Worm (Caenorhabditis elegans) whole organism, late embryonic: ENCODE data around the gene srg-53.

ENCODE experiments used
- C08G9.2 ChIP-seq: sonication (generic microtip); optimal IDR thresholded peaks from 2 replicates; lab custom pipeline; 2016; ENCODE audit warnings: mild to moderate bottlenecking, missing genetic modification characterization, moderate library complexity, missing compliant biosample characterization
- K02D7.2 ChIP-seq: sonication (generic microtip); optimal IDR thresholded peaks from 2 replicates; lab custom pipeline; 2017; ENCODE audit warnings: mild to moderate bottlenecking, missing genetic modification characterization, missing compliant biosample characterization
- T23F11.4 ChIP-seq: fragments of 200-800 bp; sonication (Bioruptor generic); optimal IDR thresholded peaks from 2 replicates; lab custom pipeline; 2018; ENCODE audit warnings: mild to moderate bottlenecking, missing genetic modification characterization, missing compliant biosample characterization
- Y22D7AL.16 ChIP-seq: sonication (generic microtip); optimal IDR thresholded peaks from 2 replicates; lab custom pipeline; 2016; ENCODE audit warnings: missing genetic modification characterization, missing compliant biosample characterization
- ceh-18 ChIP-seq: sonication (generic microtip); optimal IDR thresholded peaks from 2 replicates; lab custom pipeline; 2016; ENCODE audit warnings: missing genetic modification characterization, missing compliant biosample characterization
- ceh-19 ChIP-seq: fragments of 200-800 bp; sonication (Bioruptor generic); optimal IDR thresholded peaks from 2 replicates; lab custom pipeline; 2018; ENCODE audit warnings: mild to moderate bottlenecking, missing genetic modification characterization, missing compliant biosample characterization
- ceh-2 ChIP-seq: sonication (generic microtip); optimal IDR thresholded peaks from 2 replicates; lab custom pipeline; 2016; ENCODE audit warnings: missing genotype, missing genetic modification characterization, missing compliant biosample characterization
- ceh-24 ChIP-seq: sonication (generic microtip); optimal IDR thresholded peaks from 2 replicates; lab custom pipeline; 2016; ENCODE audit warnings: mild to moderate bottlenecking, missing genetic modification characterization, missing compliant biosample characterization
- ceh-30 ChIP-seq: fragments of 150-350 bp; optimal IDR thresholded peaks from 2 replicates; lab custom pipeline; 2014; ENCODE audit warnings: missing biosample characterization, missing genetic modification characterization
- ceh-31 ChIP-seq: sonication (generic microtip); optimal IDR thresholded peaks from 2 replicates; lab custom pipeline; 2016; ENCODE audit warnings: missing genetic modification characterization, missing compliant biosample characterization
- ceh-34 ChIP-seq: sonication (generic microtip); optimal IDR thresholded peaks from 2 replicates; lab custom pipeline; 2016; ENCODE audit warnings: mild to moderate bottlenecking, missing genetic modification characterization, missing compliant biosample characterization
- ceh-48 ChIP-seq: sonication (generic microtip); optimal IDR thresholded peaks from 2 replicates; lab custom pipeline; 2016; ENCODE audit warnings: missing genetic modification characterization, inconsistent platforms, missing compliant biosample characterization
- che-1 ChIP-seq: sonication (generic microtip); optimal IDR thresholded peaks from 2 replicates; lab custom pipeline; 2016; ENCODE audit warnings: mild to moderate bottlenecking, missing genetic modification characterization, missing compliant biosample characterization
- elt-4 ChIP-seq: sonication (generic microtip); optimal IDR thresholded peaks from 2 replicates; lab custom pipeline; 2016; ENCODE audit warnings: missing genetic modification characterization, missing compliant biosample characterization
- ets-4 ChIP-seq: sonication (generic microtip); optimal IDR thresholded peaks from 2 replicates; lab custom pipeline; 2016; ENCODE audit warnings: missing genetic modification characterization, missing compliant biosample characterization
- eyg-1 ChIP-seq: sonication (generic microtip); optimal IDR thresholded peaks from 2 replicates; lab custom pipeline; 2016; ENCODE audit warnings: missing genotype, missing genetic modification characterization, missing compliant biosample characterization
- fax-1 ChIP-seq: sonication (generic microtip); optimal IDR thresholded peaks from 2 replicates; lab custom pipeline; 2016; ENCODE audit warnings: missing genotype, missing genetic modification characterization, missing compliant biosample characterization
- gmeb-2 ChIP-seq: sonication (generic microtip); optimal IDR thresholded peaks from 2 replicates; lab custom pipeline; 2016; ENCODE audit warnings: missing genetic modification characterization, inconsistent platforms, missing compliant biosample characterization
- hlh-6 ChIP-seq: sonication (generic microtip); optimal IDR thresholded peaks from 2 replicates; lab custom pipeline; 2016; ENCODE audit warnings: missing genotype, missing genetic modification characterization, missing compliant biosample characterization
- hlh-8 ChIP-seq: sonication (generic microtip); optimal IDR thresholded peaks from 2 replicates; lab custom pipeline; 2016; ENCODE audit warnings: missing genotype, missing genetic modification characterization, missing compliant biosample characterization
- lin-11 ChIP-seq: fragments of 200-800 bp; sonication (Bioruptor generic); optimal IDR thresholded peaks from 2 replicates; lab custom pipeline; 2018; ENCODE audit warnings: mild to moderate bottlenecking, missing genetic modification characterization, missing compliant biosample characterization
- madf-2 ChIP-seq: sonication (generic microtip); optimal IDR thresholded peaks from 2 replicates; lab custom pipeline; 2017; ENCODE audit warnings: missing genetic modification characterization, missing compliant biosample characterization
- nfya-1 ChIP-seq: sonication (generic microtip); optimal IDR thresholded peaks from 2 replicates; lab custom pipeline; 2017; ENCODE audit warnings: missing genetic modification characterization, mild to moderate bottlenecking, missing compliant biosample characterization, antibody characterized with exemption, moderate library complexity
- nhr-11 ChIP-seq: fragments of 150-350 bp; optimal IDR thresholded peaks from 2 replicates; lab custom pipeline; 2014; ENCODE audit warnings: missing biosample characterization, missing genetic modification characterization
- odd-2 ChIP-seq: sonication (generic microtip); optimal IDR thresholded peaks from 2 replicates; lab custom pipeline; 2017; ENCODE audit warnings: antibody characterized with exemption, mild to moderate bottlenecking, missing genetic modification characterization, missing compliant biosample characterization
- pag-3 ChIP-seq: sonication (generic microtip); optimal IDR thresholded peaks from 2 replicates; lab custom pipeline; 2016; ENCODE audit warnings: missing compliant biosample characterization, missing genetic modification characterization, borderline replicate concordance
- pax-1 ChIP-seq: fragments of 150-350 bp; optimal IDR thresholded peaks from 2 replicates; lab custom pipeline; 2014; ENCODE audit warnings: missing biosample characterization, missing genetic modification characterization
- pha-4 ChIP-seq: fragments of 150-350 bp; optimal IDR thresholded peaks from 2 replicates; lab custom pipeline; 2018; ENCODE audit warnings: missing biosample characterization, missing genetic modification reagents, missing genetic modification characterization
- rnt-1 ChIP-seq: sonication (generic microtip); optimal IDR thresholded peaks from 2 replicates; lab custom pipeline; 2016; ENCODE audit warnings: missing genetic modification characterization, missing compliant biosample characterization
- tbx-7 ChIP-seq: sonication (generic microtip); optimal IDR thresholded peaks from 2 replicates; lab custom pipeline; 2016; ENCODE audit warnings: missing genotype, missing genetic modification characterization, missing compliant biosample characterization
- ttx-3 ChIP-seq: sonication (generic microtip); optimal IDR thresholded peaks from 2 replicates; lab custom pipeline; 2016; ENCODE audit warnings: missing genetic modification reagents, missing genetic modification characterization, missing compliant biosample characterization
- unc-3 ChIP-seq, 2 experiments: fragments of 200-800 bp in 1 of 2; sonication (Bioruptor generic) in 1 of 2; sonication (generic microtip) in 1 of 2; conservative IDR thresholded peaks in 1 of 2; optimal IDR thresholded peaks in 1 of 2; 2 replicates each; pipeline versions ENCODE4 v1.3.6 to Lab custom; 2016 to 2022; ENCODE audit warnings: missing compliant biosample characterization in 2 of 2, missing genetic modification characterization in 2 of 2, missing genetic modification reagents in 1 of 2
- unc-55 ChIP-seq: sonication (generic microtip); optimal IDR thresholded peaks from 2 replicates; lab custom pipeline; 2017; ENCODE audit warnings: missing biosample characterization, missing genetic modification reagents, missing genetic modification characterization
- unc-86 ChIP-seq: sonication (generic microtip); optimal IDR thresholded peaks from 2 replicates; lab custom pipeline; 2016; ENCODE audit warnings: missing genetic modification characterization, missing compliant biosample characterization
- zip-5 ChIP-seq: sonication (generic microtip); optimal IDR thresholded peaks from 2 replicates; lab custom pipeline; 2016; ENCODE audit warnings: missing genetic modification characterization, missing compliant biosample characterization
- ztf-16 ChIP-seq: sonication (generic microtip); optimal IDR thresholded peaks from 2 replicates; lab custom pipeline; 2017; ENCODE audit warnings: missing genetic modification characterization, missing compliant biosample characterization

Gene srg-53

ce11 chrV:878567-878966 lies 704 bp upstream of the srg-53 start, which contains the start of gene T02B11.8:
TSS of gene T02B11.8 (minus strand) at chrV:878667.
- TF ChIP-seq che-1 (tag; lab: Kevin White, UChicago) (no peak), zip-5 (no peak), rnt-1 (tag; lab: Kevin White, UChicago) (no peak), ets-4 (tag; lab: Kevin White, UChicago) (no peak), odd-2 (tag; lab: Kevin White, UChicago) (no peak), K02D7.2 (no peak), gmeb-2 (tag; lab: Kevin White, UChicago) (no peak)

DNA sequence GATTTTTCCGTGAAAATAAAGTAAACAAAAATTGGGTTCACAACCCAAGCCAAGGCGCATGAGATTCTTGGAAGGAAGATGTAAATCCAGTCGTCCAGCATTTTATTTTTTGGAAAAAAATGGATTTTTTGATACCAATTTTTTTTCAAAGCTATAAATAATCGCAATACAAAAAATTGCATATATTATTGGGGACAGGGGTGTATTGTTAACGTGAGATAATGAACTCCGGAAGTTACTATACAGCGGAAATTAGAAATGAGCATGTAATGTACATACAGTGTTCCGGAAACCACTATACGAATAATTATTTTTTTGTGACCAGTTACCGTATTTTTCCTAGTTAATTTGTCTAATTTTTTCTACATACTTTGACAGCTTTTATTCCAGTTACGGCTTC lies 5.1 kb downstream of the srg-53 start, which contains the start of gene srj-38:
TSS of gene srj-38 (minus strand) at position 101 of the 400 bp plus-strand sequence.
- TF ChIP-seq pax-1 (no peak), ztf-16 (tag; lab: Kevin White, UChicago) (no peak), unc-55 (GFP tag; lab: Kevin White, UChicago) (no peak), hlh-8 (tag; lab: Kevin White, UChicago) (no peak), Y22D7AL.16 (no peak), hlh-6 (no peak), ceh-19 (GFP tag; lab: Kevin White, UChicago) (no peak), zip-5 (no peak), eyg-1 (tag; lab: Kevin White, UChicago) (no peak), ceh-48 (tag; lab: Kevin White, UChicago) (no peak), ceh-24 (no peak), nhr-11 (tag; lab: Kevin White, UChicago) (no peak), che-1 (tag; lab: Kevin White, UChicago) (no peak), ceh-31 (tag; lab: Kevin White, UChicago) (no peak), lin-11 (no peak), ttx-3 (no peak), unc-3 (GFP tag; conservative IDR thresholded peaks at IDR 0.05; lab: Robert Waterston, UW) (no peak), unc-3 (tag; optimal IDR thresholded peaks at IDR 0.05; lab: Kevin White, UChicago) (no peak), elt-4 (tag; lab: Kevin White, UChicago) (no peak)

DNA sequence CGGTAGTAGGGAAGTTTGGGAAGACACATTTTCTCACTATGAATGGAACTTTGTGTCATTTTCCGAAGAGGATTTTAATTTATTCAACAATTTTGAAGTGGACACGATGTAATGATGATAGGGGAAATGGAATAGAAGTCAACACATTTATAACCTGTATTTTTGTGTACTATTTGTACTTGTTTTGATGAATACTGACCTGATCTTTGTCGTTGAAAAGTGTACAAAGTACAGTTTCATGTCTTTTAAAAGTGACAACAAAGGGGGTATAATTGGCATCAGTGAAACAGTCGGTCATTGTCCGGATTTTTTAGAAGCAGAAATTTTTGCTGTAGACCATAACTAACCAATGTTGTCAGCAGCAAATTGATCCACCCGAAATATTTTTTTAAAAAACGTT lies 9.9 kb downstream of the srg-53 start, which contains the start of gene T02B11.6:
TSS of gene T02B11.6 (minus strand) at position 101 of the 400 bp plus-strand sequence.
- no peak for TF ChIP-seq fax-1
- no peak for TF ChIP-seq elt-4 (tag; lab: Kevin White, UChicago)
- TF ChIP-seq T23F11.4 (GFP tag; lab: Kevin White, UChicago): no peak
- no peak for TF ChIP-seq pax-1
- no peak for TF ChIP-seq ceh-31 (tag; lab: Kevin White, UChicago)
- no peak for TF ChIP-seq odd-2 (tag; lab: Kevin White, UChicago)
- no peak for TF ChIP-seq rnt-1 (tag; lab: Kevin White, UChicago)

DNA sequence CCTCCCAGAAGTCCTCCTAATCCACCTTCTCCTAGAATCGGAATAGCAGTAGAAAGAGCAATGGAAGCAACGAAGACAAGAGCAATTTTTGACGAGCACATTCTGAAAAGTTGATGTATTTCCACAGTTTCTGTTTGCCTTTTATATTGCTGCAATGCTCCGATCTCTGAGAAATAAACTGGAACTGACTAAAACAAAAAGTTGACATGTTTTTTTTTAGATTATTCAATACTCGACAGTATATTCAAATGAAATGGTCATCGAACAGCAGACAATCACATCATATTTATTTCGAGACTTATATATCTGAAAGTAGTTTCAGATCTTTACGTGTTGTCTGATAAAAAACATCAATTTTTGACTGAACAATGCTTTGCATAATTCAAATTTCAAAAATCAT lies 11.2 kb downstream of the srg-53 start, which contains the start of gene srlf-21:
TSS of gene srlf-21 (minus strand) at position 101 of the 400 bp plus-strand sequence.
- TF ChIP-seq nhr-11 (tag; lab: Kevin White, UChicago) (no peak), ceh-18 (tag; lab: Kevin White, UChicago) (no peak), unc-86 (no peak), ceh-24 (no peak), ceh-34 (no peak), pag-3 (no peak), ceh-30 (tag; lab: Kevin White, UChicago) (no peak), che-1 (tag; lab: Kevin White, UChicago) (no peak), gmeb-2 (tag; lab: Kevin White, UChicago) (no peak), madf-2 (tag; lab: Kevin White, UChicago) (no peak), C08G9.2 (no peak), ceh-2 (tag; lab: Kevin White, UChicago) (no peak), nfya-1 (tag; lab: Kevin White, UChicago) (no peak), pha-4 (tag; lab: Kevin White, UChicago) (no peak), tbx-7 (tag; lab: Kevin White, UChicago) (no peak)
